Fruit fly (Drosophila melanogaster): Measurements from ENCODE around the gene CG32655.

CG32655 gene

DNA sequence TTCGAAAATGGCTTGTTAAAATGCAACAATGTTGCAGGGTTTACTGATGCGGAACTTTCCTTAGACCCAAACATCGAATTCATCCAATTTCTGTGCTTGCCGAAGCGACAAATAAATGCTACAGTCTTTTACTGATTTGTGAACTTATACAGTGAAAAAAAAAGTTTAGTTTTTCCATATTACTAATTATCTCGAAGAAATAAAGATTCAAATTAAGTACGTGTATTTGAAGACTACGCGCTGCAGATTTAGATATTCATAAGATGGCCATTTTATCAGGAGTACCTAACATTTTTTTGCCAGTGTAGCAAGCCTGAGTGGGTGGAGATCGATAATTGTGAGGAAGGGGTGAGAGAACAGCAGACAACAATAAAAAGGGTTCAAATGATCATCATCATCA is 14.2 kb downstream of the CG32655 start (continued):
- TF ChIP-seq CG1647 (GFP tag; optimal IDR thresholded peaks at IDR 0.05): peak; percentile 39
- TF ChIP-seq BEAF-32 (GFP tag; optimal IDR thresholded peaks at IDR 0.05): no peak
- TF ChIP-seq cato (GFP tag; optimal IDR thresholded peaks at IDR 0.05; ENCODE audit: borderline replicate concordance): no peak
- no peak for TF ChIP-seq CG12155 (GFP tag; optimal IDR thresholded peaks at IDR 0.05)
- TF ChIP-seq B-H1 (GFP tag; IDR thresholded peaks at IDR 0.05): peak; percentile 44; the same call in 2 of the 3 replicates
- no peak for TF ChIP-seq CG2116 (GFP tag; optimal IDR thresholded peaks at IDR 0.05)
- peak; percentile 44 to 79 for TF ChIP-seq dpn (GFP tag; optimal IDR thresholded peaks at IDR 0.05)
- no peak for TF ChIP-seq ato (GFP tag; IDR thresholded peaks at IDR 0.05; ENCODE audit: partially characterized antibody)
- peak; percentile 37; the same call in 1 of the 2 replicates for TF ChIP-seq CG6272 (GFP tag; IDR thresholded peaks at IDR 0.05)
- TF ChIP-seq ash1 (GFP tag; optimal IDR thresholded peaks at IDR 0.05): no peak
- TF ChIP-seq fd102C (GFP tag; optimal IDR thresholded peaks at IDR 0.05): no peak
- peak; percentile 0 for TF ChIP-seq CG6654 (GFP tag; optimal IDR thresholded peaks at IDR 0.05)
- TF ChIP-seq wek (GFP tag; optimal IDR thresholded peaks at IDR 0.05): no peak
- no peak for TF ChIP-seq CG7928 (GFP tag; optimal IDR thresholded peaks at IDR 0.05)
- TF ChIP-seq HmgZ (tag; optimal IDR thresholded peaks at IDR 0.05): no peak
- no peak for TF ChIP-seq CG7745 (tag; optimal IDR thresholded peaks at IDR 0.05)
- peak; percentile 83 for TF ChIP-seq pum (GFP tag; optimal IDR thresholded peaks at IDR 0.05)
- peak; percentile 67 for TF ChIP-seq CG14441 (GFP tag; IDR thresholded peaks at IDR 0.05)
- TF ChIP-seq oc (tag; optimal IDR thresholded peaks at IDR 0.05): no peak
- peak; percentile 60 for TF ChIP-seq en (GFP tag; optimal IDR thresholded peaks at IDR 0.05)
- TF ChIP-seq CG4282 (GFP tag; optimal IDR thresholded peaks at IDR 0.05): no peak
- no peak for TF ChIP-seq CG4854 (GFP tag; optimal IDR thresholded peaks at IDR 0.05)
- peak; percentile 65 for TF ChIP-seq CG10979 (tag; optimal IDR thresholded peaks at IDR 0.05)
- TF ChIP-seq pros (GFP tag; optimal IDR thresholded peaks at IDR 0.05): no peak
- peak; percentile 97 for TF ChIP-seq sens (GFP tag)
- peak; percentile 26; the same call in 1 of the 3 replicates for TF ChIP-seq CG11093 (GFP tag; IDR thresholded peaks at IDR 0.05)
- peak; percentile 23 for TF ChIP-seq Sox100B (GFP tag; optimal IDR thresholded peaks at IDR 0.05)
- peak; percentile 28 for TF ChIP-seq CG4820 (GFP tag; optimal IDR thresholded peaks at IDR 0.05)
- TF ChIP-seq ewg (GFP tag; optimal IDR thresholded peaks at IDR 0.05): peak; percentile 10
- peak; percentile 63 for TF ChIP-seq CG2202 (tag; optimal IDR thresholded peaks at IDR 0.05)
- no peak for TF ChIP-seq slou (GFP tag; optimal IDR thresholded peaks at IDR 0.05)
- peak; percentile 75 for TF ChIP-seq Camta (GFP tag; optimal IDR thresholded peaks at IDR 0.05)
- peak; percentile 33 for TF ChIP-seq unpg (GFP tag; optimal IDR thresholded peaks at IDR 0.05)
- TF ChIP-seq CG11504 (tag; optimal IDR thresholded peaks at IDR 0.05): peak; percentile 76
- TF ChIP-seq Aef1 (GFP tag; IDR thresholded peaks at IDR 0.05): peak; percentile 15; the same call in 1 of the 3 replicates
- TF ChIP-seq Hmr (GFP tag; optimal IDR thresholded peaks at IDR 0.05): no peak
- TF ChIP-seq abd-A (tag; optimal IDR thresholded peaks at IDR 0.05): no peak
- TF ChIP-seq slp2 (GFP tag; optimal IDR thresholded peaks at IDR 0.05): peak; percentile 76
- peak; percentile 59; the same call in 1 of the 2 replicates for TF ChIP-seq sim (GFP tag; IDR thresholded peaks at IDR 0.05)
- TF ChIP-seq otp (GFP tag; IDR thresholded peaks at IDR 0.05): peak; percentile 80
- TF ChIP-seq lilli (GFP tag; optimal IDR thresholded peaks at IDR 0.05): peak; percentile 54
- peak; percentile 73 for TF ChIP-seq jumu (GFP tag; optimal IDR thresholded peaks at IDR 0.05)
- TF ChIP-seq CG9609 (GFP tag; optimal IDR thresholded peaks at IDR 0.05): peak; percentile 4
- peak; percentile 45 for TF ChIP-seq CG30403 (GFP tag; optimal IDR thresholded peaks at IDR 0.05)
- TF ChIP-seq CG13624 (GFP tag; optimal IDR thresholded peaks at IDR 0.05): peak; percentile 58
- TF ChIP-seq yki (optimal IDR thresholded peaks at IDR 0.05): no peak
- no peak for TF ChIP-seq CG9932 (GFP tag; IDR thresholded peaks at IDR 0.05)
- no peak for TF ChIP-seq kah (GFP tag; optimal IDR thresholded peaks at IDR 0.05)
- no peak for TF ChIP-seq NfI (GFP tag; optimal IDR thresholded peaks at IDR 0.05)
- TF ChIP-seq CG9727 (GFP tag; optimal IDR thresholded peaks at IDR 0.05): peak; percentile 59
- TF ChIP-seq CG17361 (GFP tag; IDR thresholded peaks at IDR 0.05): peak; percentile 88
- peak; percentile 50 for TF ChIP-seq bcd (GFP tag; optimal IDR thresholded peaks at IDR 0.05)

Measured in whole organism, embryonic.